Fruit fly (Drosophila melanogaster): ENCODE results near the gene CG13887.

The CG13887 gene

dm6 chr3L:882892-883255 lies 45.2 kb downstream of the CG13887 start (continued):
- TF ChIP-seq Ets65A (GFP tag) (peak; percentile 40), kni (GFP tag; optimal IDR thresholded peaks at IDR 0.05) (peak; percentile 21), chinmo (GFP tag; IDR thresholded peaks at IDR 0.05; ENCODE audit: partially characterized antibody) (0 out of 4 replicates have a peak, but pooled peaks have one; percentile 19), CG1024 (GFP tag; IDR thresholded peaks at IDR 0.05) (peak; percentile 41; the same call in 1 of the 2 replicates), seq (GFP tag; IDR thresholded peaks at IDR 0.05) (peak; percentile 38; the same call in 1 of the 2 replicates), CG10462 (GFP tag; optimal IDR thresholded peaks at IDR 0.05) (no peak), Hr78 (GFP tag; optimal IDR thresholded peaks at IDR 0.05) (peak in 1 of 2 experiments; percentile 51), ERR (GFP tag; optimal IDR thresholded peaks at IDR 0.05) (peak; percentile 4), nerfin-1 (tag; optimal IDR thresholded peaks at IDR 0.05) (peak; percentile 83), zfh2 (GFP tag; optimal IDR thresholded peaks at IDR 0.05) (no peak), bigmax (GFP tag; optimal IDR thresholded peaks at IDR 0.05) (no peak), sob (GFP tag; IDR thresholded peaks at IDR 0.05) (no peak), CG6791 (GFP tag; IDR thresholded peaks at IDR 0.05; ENCODE audit: partially characterized antibody) (peak; percentile 45; the same call in 1 of the 3 replicates), CG32532 (GFP tag; IDR thresholded peaks at IDR 0.05) (peak; percentile 19; the same call in 1 of the 2 replicates), CG8290 (GFP tag; optimal IDR thresholded peaks at IDR 0.05) (no peak), CG8290 (tag; optimal IDR thresholded peaks at IDR 0.05) (peak in 1 of 2 experiments; percentile 19), CG2199 (GFP tag; IDR thresholded peaks at IDR 0.05) (0 out of 3 replicates have a peak, but pooled peaks have one; percentile 11), CG17385 (GFP tag; optimal IDR thresholded peaks at IDR 0.05) (peak; percentile 85), sr (GFP tag; IDR thresholded peaks at IDR 0.05) (0 out of 3 replicates have a peak, but pooled peaks have one; percentile 35), sens (GFP tag) (no peak), Dip2 (GFP tag; IDR thresholded peaks at IDR 0.05) (peak; percentile 59), Rfx (GFP tag; IDR thresholded peaks at IDR 0.05) (0 out of 2 replicates have a peak, but pooled peaks have one; percentile 29), Med (GFP tag) (peak; percentile 75), CG14014 (GFP tag; IDR thresholded peaks at IDR 0.05) (no peak), H15 (GFP tag; IDR thresholded peaks at IDR 0.05) (no peak), CTCF (GFP tag; optimal IDR thresholded peaks at IDR 0.05) (peak; percentile 91), pros (GFP tag; optimal IDR thresholded peaks at IDR 0.05) (peak; percentile 81), ken (GFP tag; IDR thresholded peaks at IDR 0.05) (peak; percentile 20; the same call in 1 of the 3 replicates), Abd-B (GFP tag; optimal IDR thresholded peaks at IDR 0.05) (no peak), E2f2 (GFP tag; IDR thresholded peaks at IDR 0.05) (no peak), sug (tag; optimal IDR thresholded peaks at IDR 0.05) (peak; percentile 41), CG15514 (GFP tag; optimal IDR thresholded peaks at IDR 0.05) (peak; percentile 7)

dm6 chr3L:883786-884185 lies 46.1 kb downstream of the CG13887 start:
- TF ChIP-seq CG2678 (tag; optimal IDR thresholded peaks at IDR 0.05), result no peak
- TF ChIP-seq Atf3 (GFP tag; optimal IDR thresholded peaks at IDR 0.05), result no peak
- TF ChIP-seq CG15514 (GFP tag; optimal IDR thresholded peaks at IDR 0.05), result peak; percentile 20
- 0 out of 4 replicates have a peak, but pooled peaks have one; percentile 10 for TF ChIP-seq chinmo (GFP tag; IDR thresholded peaks at IDR 0.05; ENCODE audit: partially characterized antibody)
- TF ChIP-seq Doc3 (GFP tag; IDR thresholded peaks at IDR 0.05; ENCODE audit: partially characterized antibody), result no peak
- peak; percentile 12; the same call in 1 of the 2 replicates for TF ChIP-seq CG7372 (GFP tag; IDR thresholded peaks at IDR 0.05)

dm6 chr3L:884239-884638 lies 46.6 kb downstream of the CG13887 start:
- no peak for TF ChIP-seq Chrac-16 (GFP tag; optimal IDR thresholded peaks at IDR 0.05)
- 0 out of 3 replicates have a peak, but pooled peaks have one; percentile 4 for TF ChIP-seq CG11456 (GFP tag; IDR thresholded peaks at IDR 0.05)
- no peak for TF ChIP-seq CG14667 (GFP tag; IDR thresholded peaks at IDR 0.05)
- peak; percentile 27 for TF ChIP-seq CG2678 (tag; optimal IDR thresholded peaks at IDR 0.05)
- TF ChIP-seq klu (GFP tag; IDR thresholded peaks at IDR 0.05), result no peak
- no peak for TF ChIP-seq CG6254 (GFP tag; optimal IDR thresholded peaks at IDR 0.05)
- no peak for TF ChIP-seq vfl (GFP tag; optimal IDR thresholded peaks at IDR 0.05)
- TF ChIP-seq pan (optimal IDR thresholded peaks at IDR 0.05), result no peak
- TF ChIP-seq pan (GFP tag; optimal IDR thresholded peaks at IDR 0.05 in 1 of 2, IDR thresholded peaks at IDR 0.05 in 1 of 2), result peak in 1 of 2 experiments; percentile 27
- TF ChIP-seq Aef1 (GFP tag; IDR thresholded peaks at IDR 0.05), result peak; percentile 40; the same call in 1 of the 3 replicates
- no peak for TF ChIP-seq CG2889 (GFP tag; IDR thresholded peaks at IDR 0.05)
- no peak for TF ChIP-seq z (GFP tag; IDR thresholded peaks at IDR 0.05)
- no peak for TF ChIP-seq CG15269 (tag; optimal IDR thresholded peaks at IDR 0.05)
- TF ChIP-seq bigmax (GFP tag; optimal IDR thresholded peaks at IDR 0.05), result no peak
- no peak for TF ChIP-seq CG11093 (GFP tag; IDR thresholded peaks at IDR 0.05)
- TF ChIP-seq Sin3A (optimal IDR thresholded peaks at IDR 0.05), result no peak
- no peak for TF ChIP-seq CG8924 (tag; optimal IDR thresholded peaks at IDR 0.05)
- no peak for TF ChIP-seq CG2116 (GFP tag; optimal IDR thresholded peaks at IDR 0.05)
